Worm (Caenorhabditis elegans): ENCODE measurements around the gene acr-12.

Gene acr-12

ce11 chrX:13499098-13499497 is 33.6 kb upstream of the acr-12 start (continued):
- TF ChIP-seq mxl-2 (GFP tag; conservative IDR thresholded peaks at IDR 0.05) (no peak), ZK546.5 (tag; optimal IDR thresholded peaks at IDR 0.05) (no peak), attf-4 (tag; optimal IDR thresholded peaks at IDR 0.05) (no peak), hif-1 (tag; optimal IDR thresholded peaks at IDR 0.05) (no peak), hlh-11 (tag; optimal IDR thresholded peaks at IDR 0.05) (no peak), nhr-48 (tag; optimal IDR thresholded peaks at IDR 0.05) (no peak), arid-1 (GFP tag; conservative IDR thresholded peaks at IDR 0.05) (no peak), mdt-29 (GFP tag; IDR thresholded peaks at IDR 0.05) (no peak), fkh-10 (GFP tag; optimal IDR thresholded peaks at IDR 0.05) (peak; percentile 71), nhr-102 (tag; optimal IDR thresholded peaks at IDR 0.05) (no peak), mes-2 (tag; optimal IDR thresholded peaks at IDR 0.05; ENCODE audit: poor library complexity, severe bottlenecking) (no peak), zip-2 (tag; optimal IDR thresholded peaks at IDR 0.05) (no peak), php-3 (GFP tag; IDR thresholded peaks at IDR 0.05) (no peak), T26A8.4 (GFP tag; IDR thresholded peaks at IDR 0.05) (no peak), ceh-62 (tag; optimal IDR thresholded peaks at IDR 0.05) (no peak), Y75B8A.6 (GFP tag; IDR thresholded peaks at IDR 0.05) (no peak)

ce11 chrX:13499923-13500322 is 32.7 kb upstream of the acr-12 start:
- TF ChIP-seq F49E8.2 (tag; optimal IDR thresholded peaks at IDR 0.05; ENCODE audit: borderline replicate concordance) (no peak), hlh-30 (tag; optimal IDR thresholded peaks at IDR 0.05; ENCODE audit: insufficient read depth) (peak; percentile 42)

DNA sequence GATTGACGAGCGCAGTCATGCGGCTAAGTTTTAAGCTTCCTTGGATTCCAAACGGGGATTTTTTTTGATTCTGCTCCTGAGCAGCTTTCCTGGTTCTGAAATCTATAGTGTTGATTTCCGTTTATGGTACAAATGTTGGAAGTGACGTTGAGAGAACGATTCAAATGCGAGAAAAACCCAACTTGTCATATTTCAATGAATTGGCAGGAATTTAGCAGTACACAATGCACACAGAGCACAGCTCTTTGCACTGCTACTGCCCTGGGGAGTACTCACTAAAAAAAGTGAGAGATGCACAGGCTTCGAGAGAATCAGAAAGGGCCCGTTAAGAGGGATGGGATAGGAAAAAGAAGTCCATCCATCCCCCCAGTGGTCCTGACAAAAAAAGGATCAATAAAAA is 32.1 kb upstream of the acr-12 start, which contains the start of gene sad-1:
Gene sad-1 (minus strand): TSS at position 101 of the 400 bp plus-strand sequence.
- TF ChIP-seq ama-1 (optimal IDR thresholded peaks at IDR 0.05) (no peak), hmg-1.1 (GFP tag; IDR thresholded peaks at IDR 0.05) (peak; percentile 43; the same call in 1 of the 2 replicates), duxl-1 (tag; optimal IDR thresholded peaks at IDR 0.05; ENCODE audit: poor library complexity) (no peak), F44E2.7 (GFP tag; IDR thresholded peaks at IDR 0.05) (no peak), aha-1 (tag) (peak; percentile 53), dmd-9 (GFP tag; IDR thresholded peaks at IDR 0.05) (0 out of 2 replicates have a peak, but pooled peaks have one; percentile 40), madf-5 (GFP tag; IDR thresholded peaks at IDR 0.05) (no peak), cey-2 (tag; optimal IDR thresholded peaks at IDR 0.05; ENCODE audit: borderline replicate concordance, insufficient read depth) (no peak)

DNA sequence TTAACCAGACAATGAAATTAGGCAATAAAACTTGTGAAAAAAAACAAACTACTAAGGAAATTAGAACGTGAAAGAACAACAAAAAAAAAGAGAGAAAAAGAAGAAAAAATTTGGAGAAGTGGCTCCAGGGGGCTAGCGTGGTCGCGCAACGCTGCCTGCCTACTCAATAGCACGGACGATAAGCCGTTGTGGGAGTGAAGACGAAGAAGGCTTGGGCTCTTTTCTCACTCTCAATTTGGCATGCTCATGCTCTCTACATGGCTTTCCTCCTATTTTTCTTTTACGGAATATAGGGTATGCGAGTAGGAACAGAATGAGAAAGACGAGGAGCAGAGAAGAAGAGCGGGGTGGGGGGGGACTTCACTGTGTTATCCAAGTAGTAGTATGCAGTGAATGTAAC is 30.4 kb upstream of the acr-12 start:
- peak in 1 of 2 experiments; percentile 29 for TF ChIP-seq hif-1 (tag; optimal IDR thresholded peaks at IDR 0.05)
- TF ChIP-seq nhr-76 (tag; optimal IDR thresholded peaks at IDR 0.05), result no peak
- no peak for TF ChIP-seq nhr-41 (GFP tag; IDR thresholded peaks at IDR 0.05)
- TF ChIP-seq ztf-7 (tag; optimal IDR thresholded peaks at IDR 0.05), result no peak
- TF ChIP-seq spr-1 (tag; optimal IDR thresholded peaks at IDR 0.05), result no peak
- peak; percentile 18 for TF ChIP-seq fkh-10 (GFP tag; optimal IDR thresholded peaks at IDR 0.05)
- TF ChIP-seq mep-1 (tag; optimal IDR thresholded peaks at IDR 0.05), result peak; percentile 35
- TF ChIP-seq hlh-30 (tag; optimal IDR thresholded peaks at IDR 0.05; ENCODE audit: insufficient read depth), result peak; percentile 12
- peak; percentile 39 for TF ChIP-seq F37D6.2 (tag; optimal IDR thresholded peaks at IDR 0.05)
- TF ChIP-seq lsy-2 (tag; optimal IDR thresholded peaks at IDR 0.05), result peak in 1 of 2 experiments; percentile 7
- no peak for TF ChIP-seq nhr-25 (tag; optimal IDR thresholded peaks at IDR 0.05; ENCODE audit: borderline replicate concordance, insufficient read depth)
- TF ChIP-seq unc-39 (tag; optimal IDR thresholded peaks at IDR 0.05), result no peak
- peak; percentile 73 for TF ChIP-seq hmg-1.1 (GFP tag; IDR thresholded peaks at IDR 0.05)
- peak; percentile 72 for TF ChIP-seq rbr-2 (tag; optimal IDR thresholded peaks at IDR 0.05)
